Worm (Caenorhabditis elegans): ENCODE measurements around the gene clh-1.
A peak's percentile ranks its signal among the peaks of the same experiment; 100 is the strongest.

Gene clh-1

ce11 chrII:11868893-11869292 lies 12.6 kb upstream of the clh-1 start:
- TF ChIP-seq dao-5 (tag; optimal IDR thresholded peaks at IDR 0.05) (no peak), W03F9.2 (tag; optimal IDR thresholded peaks at IDR 0.05) (no peak), him-1 (tag; optimal IDR thresholded peaks at IDR 0.05) (no peak)

- TF ChIP-seq him-1 (tag; optimal IDR thresholded peaks at IDR 0.05): no peak
- TF ChIP-seq W03F9.2 (tag; optimal IDR thresholded peaks at IDR 0.05): no peak
- TF ChIP-seq dao-5 (tag; optimal IDR thresholded peaks at IDR 0.05): no peak
Measured at ce11 chrII:11868234-11868633, 12.0 kb upstream of the clh-1 start, which contains the start of gene col-84. Gene col-84, plus strand, starts transcription at chrII:11868534.

- no peak for TF ChIP-seq W03F9.2 (tag; optimal IDR thresholded peaks at IDR 0.05)
- TF ChIP-seq him-1 (tag; optimal IDR thresholded peaks at IDR 0.05): no peak
- TF ChIP-seq dao-5 (tag; optimal IDR thresholded peaks at IDR 0.05): no peak
Measured at ce11 chrII:11865644-11866043, 9.4 kb upstream of the clh-1 start, which contains the start of gene K12D12.4. Gene K12D12.4, minus strand, starts transcription at chrII:11865744.

ce11 chrII:11860623-11861079 lies 4.4 kb upstream of the clh-1 start, which contains the start of gene K12D12.5:
Gene K12D12.5, plus strand, starts transcription at chrII:11861029.
- TF ChIP-seq dao-5 (tag; optimal IDR thresholded peaks at IDR 0.05) (no peak), him-1 (tag; optimal IDR thresholded peaks at IDR 0.05) (no peak), W03F9.2 (tag; optimal IDR thresholded peaks at IDR 0.05) (peak; percentile 25)

ce11 chrII:11859833-11860232 lies 3.6 kb upstream of the clh-1 start:
- TF ChIP-seq W03F9.2 (tag; optimal IDR thresholded peaks at IDR 0.05) (no peak), him-1 (tag; optimal IDR thresholded peaks at IDR 0.05) (no peak), dao-5 (tag; optimal IDR thresholded peaks at IDR 0.05) (no peak)

ce11 chrII:11854749-11855148 lies 1.5 kb downstream of the clh-1 start:
- no peak for TF ChIP-seq him-1 (tag; optimal IDR thresholded peaks at IDR 0.05)
- no peak for TF ChIP-seq W03F9.2 (tag; optimal IDR thresholded peaks at IDR 0.05)
- no peak for TF ChIP-seq dao-5 (tag; optimal IDR thresholded peaks at IDR 0.05)

ce11 chrII:11853108-11853507 lies 3.2 kb downstream of the clh-1 start:
- no peak for TF ChIP-seq W03F9.2 (tag; optimal IDR thresholded peaks at IDR 0.05)
- TF ChIP-seq dao-5 (tag; optimal IDR thresholded peaks at IDR 0.05): no peak
- TF ChIP-seq him-1 (tag; optimal IDR thresholded peaks at IDR 0.05): no peak

- TF ChIP-seq W03F9.2 (tag; optimal IDR thresholded peaks at IDR 0.05): no peak
- TF ChIP-seq dao-5 (tag; optimal IDR thresholded peaks at IDR 0.05): no peak
- no peak for TF ChIP-seq him-1 (tag; optimal IDR thresholded peaks at IDR 0.05)
Measured at ce11 chrII:11852191-11852901, 3.9 kb downstream of the clh-1 start.

ce11 chrII:11849572-11849971 lies 6.7 kb downstream of the clh-1 start:
- TF ChIP-seq W03F9.2 (tag; optimal IDR thresholded peaks at IDR 0.05) (no peak), him-1 (tag; optimal IDR thresholded peaks at IDR 0.05) (no peak), dao-5 (tag; optimal IDR thresholded peaks at IDR 0.05) (no peak)

- TF ChIP-seq W03F9.2 (tag; optimal IDR thresholded peaks at IDR 0.05) (no peak), him-1 (tag; optimal IDR thresholded peaks at IDR 0.05) (no peak)
Measured at ce11 chrII:11845954-11846353, 10.3 kb downstream of the clh-1 start.

- no peak for TF ChIP-seq dao-5 (tag; optimal IDR thresholded peaks at IDR 0.05)
- no peak for TF ChIP-seq W03F9.2 (tag; optimal IDR thresholded peaks at IDR 0.05)
- no peak for TF ChIP-seq him-1 (tag; optimal IDR thresholded peaks at IDR 0.05)
Measured at ce11 chrII:11844984-11845383, 11.3 kb downstream of the clh-1 start.

ce11 chrII:11844072-11844471 lies 12.2 kb downstream of the clh-1 start:
- TF ChIP-seq W03F9.2 (tag; optimal IDR thresholded peaks at IDR 0.05) (no peak), him-1 (tag; optimal IDR thresholded peaks at IDR 0.05) (no peak), dao-5 (tag; optimal IDR thresholded peaks at IDR 0.05) (no peak)

- no peak for TF ChIP-seq dao-5 (tag; optimal IDR thresholded peaks at IDR 0.05)
- no peak for TF ChIP-seq him-1 (tag; optimal IDR thresholded peaks at IDR 0.05)
- TF ChIP-seq W03F9.2 (tag; optimal IDR thresholded peaks at IDR 0.05): no peak
Measured at ce11 chrII:11843441-11843840, 12.8 kb downstream of the clh-1 start.

ce11 chrII:11842766-11843165 lies 13.5 kb downstream of the clh-1 start:
- no peak for TF ChIP-seq W03F9.2 (tag; optimal IDR thresholded peaks at IDR 0.05)
- no peak for TF ChIP-seq dao-5 (tag; optimal IDR thresholded peaks at IDR 0.05)
- no peak for TF ChIP-seq him-1 (tag; optimal IDR thresholded peaks at IDR 0.05)

- no peak for TF ChIP-seq dao-5 (tag; optimal IDR thresholded peaks at IDR 0.05)
- TF ChIP-seq W03F9.2 (tag; optimal IDR thresholded peaks at IDR 0.05): no peak
- TF ChIP-seq him-1 (tag; optimal IDR thresholded peaks at IDR 0.05): no peak
Measured at ce11 chrII:11842317-11842716, 13.9 kb downstream of the clh-1 start, which contains the start of gene T27D12.1. Gene T27D12.1, plus strand, starts transcription at chrII:11842617.

Data from whole organism, L4/young adult.